Fruit fly (Drosophila melanogaster) Kc167 (cell line): ENCODE data around the gene Gtpx.

Source experiments
- Myc ChIP-seq: fragments of >200 bp; optimal IDR thresholded peaks from 2 replicates; lab custom pipeline; 2017; ENCODE audit warnings: missing external identifiers
- Sin3A ChIP-seq: fragments of >200 bp; optimal IDR thresholded peaks from 2 replicates; lab custom pipeline; 2018; ENCODE audit warnings: missing external identifiers
- h ChIP-seq: fragments of >200 bp; optimal IDR thresholded peaks from 3 replicates; lab custom pipeline; 2018; ENCODE audit warnings: missing external identifiers
- psq ChIP-seq: fragments of >200 bp; optimal IDR thresholded peaks from 2 replicates; lab custom pipeline; 2017; ENCODE audit warnings: missing external identifiers

dm6 chr3L:3334784-3335183 is 8.7 kb downstream of the Gtpx start, which contains the start of gene CG14969:
- TF ChIP-seq psq (no peak), h (no peak), Myc (lab: Kevin White, UChicago) (no peak), Sin3A (lab: Kevin White, UChicago) (no peak)
